Fruit fly (Drosophila melanogaster): ENCODE data around the gene Ufl1.
A peak's percentile ranks its signal among the peaks of the same experiment; 100 is the strongest.

- TF ChIP-seq svp (GFP tag), result peak; percentile 75
- no peak for TF ChIP-seq fd59A (GFP tag; optimal IDR thresholded peaks at IDR 0.05)
- no peak for TF ChIP-seq CG6854 (GFP tag; optimal IDR thresholded peaks at IDR 0.05)
- no peak for TF ChIP-seq CG10669 (GFP tag; optimal IDR thresholded peaks at IDR 0.05)
- no peak for TF ChIP-seq CG8119 (GFP tag; IDR thresholded peaks at IDR 0.05)
- no peak for TF ChIP-seq achi (GFP tag; optimal IDR thresholded peaks at IDR 0.05)
These were observed 33.7 kb upstream of the Ufl1 start for dm6 chr3R:7107713-7108588.

Measured in whole organism, prepupa.